Fruit fly (Drosophila melanogaster): ENCODE results near the gene Got2.

Got2 gene

dm6 chr2L:1980708-1981339 is 6.7 kb downstream of the Got2 start, which contains the start of the genes CG15356 and CG15362 (continued):
- TF ChIP-seq pzg (GFP tag; optimal IDR thresholded peaks at IDR 0.05) (peak; percentile 82), tna (GFP tag; IDR thresholded peaks at IDR 0.05; ENCODE audit: partially characterized antibody) (peak; percentile 98), gcm (GFP tag; optimal IDR thresholded peaks at IDR 0.05) (no peak), CG17829 (tag; optimal IDR thresholded peaks at IDR 0.05) (peak; percentile 19), CG3995 (GFP tag; optimal IDR thresholded peaks at IDR 0.05) (peak; percentile 88), wek (GFP tag; optimal IDR thresholded peaks at IDR 0.05) (no peak), CG4328 (GFP tag; optimal IDR thresholded peaks at IDR 0.05) (no peak), Kr (GFP tag; optimal IDR thresholded peaks at IDR 0.05) (no peak), CG32772 (GFP tag; IDR thresholded peaks at IDR 0.05) (no peak), CG15073 (GFP tag; optimal IDR thresholded peaks at IDR 0.05) (no peak), fu2 (GFP tag; optimal IDR thresholded peaks at IDR 0.05) (no peak), Tbp (GFP tag; optimal IDR thresholded peaks at IDR 0.05) (no peak), Dip3 (GFP tag; optimal IDR thresholded peaks at IDR 0.05) (peak; percentile 17), mam (GFP tag; optimal IDR thresholded peaks at IDR 0.05) (peak; percentile 15), exex (tag; optimal IDR thresholded peaks at IDR 0.05) (no peak), crol (GFP tag; IDR thresholded peaks at IDR 0.05) (no peak), CG31441 (GFP tag; IDR thresholded peaks at IDR 0.05) (no peak), bab2 (GFP tag; optimal IDR thresholded peaks at IDR 0.05) (no peak), CG10462 (GFP tag; optimal IDR thresholded peaks at IDR 0.05) (peak; percentile 14), CG7987 (GFP tag; optimal IDR thresholded peaks at IDR 0.05) (peak; percentile 34), Sox100B (GFP tag; optimal IDR thresholded peaks at IDR 0.05) (no peak), Fer1 (GFP tag; optimal IDR thresholded peaks at IDR 0.05) (peak; percentile 30), al (GFP tag; IDR thresholded peaks at IDR 0.05) (no peak), CrebB (tag; optimal IDR thresholded peaks at IDR 0.05) (no peak), zen (tag; optimal IDR thresholded peaks at IDR 0.05) (peak; percentile 7), CG3847 (GFP tag; IDR thresholded peaks at IDR 0.05) (peak; percentile 48), sens-2 (GFP tag; IDR thresholded peaks at IDR 0.05) (no peak), tgo (GFP tag; IDR thresholded peaks at IDR 0.05) (no peak), Dad (GFP tag; optimal IDR thresholded peaks at IDR 0.05) (no peak), slou (GFP tag; optimal IDR thresholded peaks at IDR 0.05) (no peak), CG9215 (GFP tag; IDR thresholded peaks at IDR 0.05) (peak; percentile 20; the same call in 1 of the 2 replicates), dpn (GFP tag; optimal IDR thresholded peaks at IDR 0.05) (peak; percentile 36 to 49), CG10431 (GFP tag; optimal IDR thresholded peaks at IDR 0.05) (no peak), onecut (GFP tag; IDR thresholded peaks at IDR 0.05) (no peak), tin (GFP tag; optimal IDR thresholded peaks at IDR 0.05) (peak; percentile 5), CG2116 (GFP tag; optimal IDR thresholded peaks at IDR 0.05) (peak; percentile 80), schlank (tag; optimal IDR thresholded peaks at IDR 0.05) (no peak), CG12071 (GFP tag; optimal IDR thresholded peaks at IDR 0.05) (no peak), CG30020 (tag; optimal IDR thresholded peaks at IDR 0.05) (peak; percentile 38), vfl (GFP tag; optimal IDR thresholded peaks at IDR 0.05) (peak; percentile 15), nau (GFP tag; optimal IDR thresholded peaks at IDR 0.05) (no peak), Bgb (GFP tag; IDR thresholded peaks at IDR 0.05; ENCODE audit: partially characterized antibody) (peak; percentile 99), CG10366 (GFP tag; IDR thresholded peaks at IDR 0.05) (peak; percentile 28; the same call in 1 of the 2 replicates), crp (GFP tag; optimal IDR thresholded peaks at IDR 0.05) (no peak), CG7963 (GFP tag; IDR thresholded peaks at IDR 0.05; ENCODE audit: partially characterized antibody) (peak; percentile 99), Chrac-16 (GFP tag; optimal IDR thresholded peaks at IDR 0.05) (no peak), croc (GFP tag; conservative IDR thresholded peaks at IDR 0.05) (no peak), Fer3 (tag; optimal IDR thresholded peaks at IDR 0.05) (peak; percentile 29), nmo (GFP tag; optimal IDR thresholded peaks at IDR 0.05) (peak; percentile 64), CG18619 (GFP tag; optimal IDR thresholded peaks at IDR 0.05) (peak; percentile 38)

Data from whole organism, embryonic.